Worm (Caenorhabditis elegans) whole organism, L3 larva: Measurements from ENCODE around the gene F16G10.3.

Experiments
- R02D3.7 ChIP-seq: fragments of 150-350 bp; optimal IDR thresholded peaks from 2 replicates; lab custom pipeline; 2014; ENCODE audit warnings: missing biosample characterization, missing genetic modification characterization
- ZK546.5 ChIP-seq: sonication (generic microtip); optimal IDR thresholded peaks from 2 replicates; lab custom pipeline; 2017; ENCODE audit warnings: missing biosample characterization, missing genetic modification characterization
- aly-2 ChIP-seq: fragments of 150-350 bp; optimal IDR thresholded peaks from 2 replicates; lab custom pipeline; 2014; ENCODE audit warnings: missing biosample characterization, missing genetic modification characterization
- ceh-16 ChIP-seq: sonication (generic microtip); optimal IDR thresholded peaks from 2 replicates; lab custom pipeline; 2017; ENCODE audit warnings: missing biosample characterization, missing genetic modification characterization
- ceh-28 ChIP-seq: fragments of 150-350 bp; optimal IDR thresholded peaks from 2 replicates; lab custom pipeline; 2014; ENCODE audit warnings: missing biosample characterization, missing genetic modification reagents, missing genetic modification characterization
- ceh-82 ChIP-seq: fragments of 150-350 bp; optimal IDR thresholded peaks from 2 replicates; lab custom pipeline; 2014; ENCODE audit warnings: missing biosample characterization, missing genetic modification characterization
- daf-12 ChIP-seq: fragments of 150-350 bp; optimal IDR thresholded peaks from 2 replicates; lab custom pipeline; 2014; ENCODE audit warnings: missing biosample characterization, missing genetic modification reagents, missing genetic modification characterization
- egl-27 ChIP-seq: sonication (generic microtip); optimal IDR thresholded peaks from 4 replicates; lab custom pipeline; 2017; ENCODE audit warnings: missing biosample characterization, missing genetic modification reagents, missing genetic modification characterization
- egl-5 ChIP-seq: fragments of 150-350 bp; optimal IDR thresholded peaks from 2 replicates; lab custom pipeline; 2017; ENCODE audit warnings: missing biosample characterization, missing genetic modification reagents, missing genetic modification characterization, inconsistent platforms
- elt-1 ChIP-seq: fragments of 150-350 bp; optimal IDR thresholded peaks from 2 replicates; lab custom pipeline; 2014; ENCODE audit warnings: missing biosample characterization, missing genetic modification characterization
- elt-2 ChIP-seq: sonication (generic microtip); optimal IDR thresholded peaks from 2 replicates; lab custom pipeline; 2016; ENCODE audit warnings: missing genetic modification reagents, mild to moderate bottlenecking, missing genetic modification characterization, missing compliant biosample characterization
- elt-3 ChIP-seq, 3 experiments: fragments of 150-350 bp in 1 of 3; sonication (generic microtip) in 2 of 3; optimal IDR thresholded peaks; 2 replicates in 2 of 3; 4 replicates in 1 of 3; lab custom pipeline; 2014 to 2017; ENCODE audit warnings: missing biosample characterization in 3 of 3, missing genetic modification characterization in 3 of 3
- fkh-2 ChIP-seq: fragments of 150-350 bp; optimal IDR thresholded peaks from 2 replicates; lab custom pipeline; 2014; ENCODE audit warnings: missing biosample characterization, missing genetic modification reagents, missing genetic modification characterization
- fos-1 ChIP-seq: fragments of 150-350 bp; optimal IDR thresholded peaks from 2 replicates; lab custom pipeline; 2014; ENCODE audit warnings: missing biosample characterization, missing genetic modification characterization
- jun-1 ChIP-seq: fragments of 150-350 bp; optimal IDR thresholded peaks from 2 replicates; lab custom pipeline; 2014; ENCODE audit warnings: missing biosample characterization, missing genetic modification reagents, missing genetic modification characterization
- lin-15B ChIP-seq: fragments of 150-350 bp; optimal IDR thresholded peaks from 2 replicates; lab custom pipeline; 2014; ENCODE audit warnings: missing biosample characterization, missing genetic modification characterization
- mdl-1 ChIP-seq: fragments of 150-350 bp; optimal IDR thresholded peaks from 2 replicates; lab custom pipeline; 2014; ENCODE audit warnings: missing biosample characterization, missing genetic modification characterization
- mml-1 ChIP-seq: fragments of 150-350 bp; sonication (generic microtip); optimal IDR thresholded peaks from 3 replicates; lab custom pipeline; 2014; ENCODE audit warnings: missing biosample characterization, missing genetic modification characterization
- nfya-1 ChIP-seq: sonication (generic microtip); optimal IDR thresholded peaks from 2 replicates; lab custom pipeline; 2017; ENCODE audit warnings: missing genetic modification characterization, mild to moderate bottlenecking, missing compliant biosample characterization, antibody characterized with exemption, moderate library complexity; ENCODE audit not compliant: insufficient read depth
- nhr-12 ChIP-seq: fragments of 150-350 bp; optimal IDR thresholded peaks from 2 replicates; lab custom pipeline; 2014; ENCODE audit warnings: missing biosample characterization, missing genetic modification characterization
- nhr-237 ChIP-seq: fragments of 150-350 bp; optimal IDR thresholded peaks from 2 replicates; lab custom pipeline; 2014; ENCODE audit warnings: missing biosample characterization, missing genetic modification characterization
- nhr-25 ChIP-seq: sonication (generic microtip); optimal IDR thresholded peaks from 2 replicates; lab custom pipeline; 2017; ENCODE audit warnings: missing biosample characterization, missing genetic modification characterization
- nhr-43 ChIP-seq: sonication (generic microtip); optimal IDR thresholded peaks from 2 replicates; lab custom pipeline; 2016; ENCODE audit warnings: mild to moderate bottlenecking, missing genetic modification characterization, missing compliant biosample characterization; ENCODE audit not compliant: poor library complexity, severe bottlenecking
- nhr-67 ChIP-seq: fragments of 150-350 bp; optimal IDR thresholded peaks from 2 replicates; lab custom pipeline; 2014; ENCODE audit warnings: missing biosample characterization, missing genetic modification characterization
- nhr-76 ChIP-seq: fragments of 150-350 bp; sonication (generic microtip); optimal IDR thresholded peaks from 5 replicates; lab custom pipeline; 2014; ENCODE audit warnings: missing biosample characterization, missing genetic modification characterization
- nhr-77 ChIP-seq: fragments of 150-350 bp; optimal IDR thresholded peaks from 2 replicates; lab custom pipeline; 2014; ENCODE audit warnings: missing biosample characterization, missing genetic modification characterization
- sea-2 ChIP-seq: fragments of 150-350 bp; sonication (generic microtip); optimal IDR thresholded peaks from 4 replicates; lab custom pipeline; 2014; ENCODE audit warnings: missing biosample characterization, missing genetic modification reagents, missing genetic modification characterization
- snpc-4 ChIP-seq: fragments of 150-350 bp; optimal IDR thresholded peaks from 2 replicates; lab custom pipeline; 2014; ENCODE audit warnings: missing biosample characterization, missing genetic modification characterization
- tbx-2 ChIP-seq: sonication (generic microtip); optimal IDR thresholded peaks from 2 replicates; lab custom pipeline; 2016; ENCODE audit warnings: mild to moderate bottlenecking, missing genetic modification characterization, missing compliant biosample characterization
- unc-39 ChIP-seq: sonication (generic microtip); optimal IDR thresholded peaks from 4 replicates; lab custom pipeline; 2017; ENCODE audit warnings: missing biosample characterization, missing genetic modification characterization
- zag-1 ChIP-seq: fragments of 150-350 bp; optimal IDR thresholded peaks from 2 replicates; lab custom pipeline; 2014; ENCODE audit warnings: missing biosample characterization, missing genetic modification characterization
- ztf-11 ChIP-seq: fragments of 150-350 bp; optimal IDR thresholded peaks from 2 replicates; lab custom pipeline; 2014; ENCODE audit warnings: missing biosample characterization, missing genetic modification characterization

Gene F16G10.3

DNA sequence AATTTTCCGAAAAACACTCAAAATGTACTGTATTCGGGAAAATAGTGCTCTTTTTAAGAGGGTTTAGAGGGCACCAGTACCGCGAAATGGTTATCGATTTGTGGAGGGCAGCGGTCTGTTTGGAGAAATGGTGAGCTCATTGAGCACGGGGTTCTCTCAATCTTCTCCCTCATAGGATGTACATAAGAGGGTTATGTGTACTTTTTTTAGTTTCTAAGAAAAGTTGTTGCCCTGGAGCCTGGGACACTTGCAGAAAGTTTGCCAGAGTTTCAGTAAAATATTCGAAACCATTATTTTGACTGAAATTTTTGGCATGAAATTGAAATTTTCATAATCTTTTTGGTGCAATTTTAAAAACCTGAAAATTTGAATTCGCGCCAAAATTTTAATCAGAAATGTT, 19.6 kb upstream of the F16G10.3 start, which contains the start of gene F43C11.10:
Gene F43C11.10, minus strand, starts transcription at position 101 of the 400 bp plus-strand sequence.
- TF ChIP-seq ceh-16 (tag; lab: Kevin White, UChicago) (no peak), nhr-43 (no peak), ceh-28 (no peak), aly-2 (tag; lab: Kevin White, UChicago) (no peak), snpc-4 (no peak), sea-2 (no peak), ZK546.5 (tag; lab: Kevin White, UChicago) (no peak), nhr-76 (tag; lab: Kevin White, UChicago) (no peak), daf-12 (tag; lab: Kevin White, UChicago) (no peak), nhr-77 (tag; lab: Kevin White, UChicago) (no peak), lin-15B (tag; lab: Kevin White, UChicago) (no peak), egl-5 (tag; lab: Kevin White, UChicago) (no peak), elt-1 (tag; lab: Kevin White, UChicago) (no peak)

DNA sequence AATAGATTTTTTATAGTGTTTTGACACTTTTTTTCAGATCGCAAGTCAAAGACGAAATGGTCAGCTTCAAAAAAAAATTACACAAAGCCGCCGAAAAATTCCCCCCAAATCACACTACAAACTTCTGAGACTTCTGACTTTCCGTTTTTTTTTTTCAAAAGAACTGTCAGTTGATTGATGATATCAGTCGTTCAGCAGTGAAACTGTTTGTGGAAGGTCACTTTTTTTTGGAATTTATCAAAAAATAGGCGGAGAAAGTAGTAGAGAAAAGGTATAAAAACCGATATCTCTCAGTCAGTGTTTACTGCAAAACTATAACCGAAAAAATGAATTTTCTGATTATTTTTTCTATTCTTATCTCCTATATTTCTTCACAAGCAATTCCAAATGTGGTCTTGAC, 19.2 kb upstream of the F16G10.3 start, which contains the start of gene F43C11.3:
Gene F43C11.3, plus strand, starts transcription at position 301 of the 400 bp plus-strand sequence.
- no peak for TF ChIP-seq nhr-25 (tag; lab: Kevin White, UChicago)
- no peak for TF ChIP-seq sea-2
- TF ChIP-seq nhr-12 (tag; lab: Kevin White, UChicago): no peak
- TF ChIP-seq egl-27 (tag; lab: Kevin White, UChicago): no peak
- no peak for TF ChIP-seq R02D3.7 (tag; lab: Kevin White, UChicago)
- TF ChIP-seq mdl-1 (tag; lab: Kevin White, UChicago): no peak
- TF ChIP-seq unc-39: no peak
- no peak for TF ChIP-seq lin-15B (tag; lab: Kevin White, UChicago)
- no peak for TF ChIP-seq zag-1 (tag; lab: Kevin White, UChicago)
- no peak for TF ChIP-seq daf-12 (tag; lab: Kevin White, UChicago)
- no peak for TF ChIP-seq elt-2 (tag; lab: Kevin White, UChicago)

DNA sequence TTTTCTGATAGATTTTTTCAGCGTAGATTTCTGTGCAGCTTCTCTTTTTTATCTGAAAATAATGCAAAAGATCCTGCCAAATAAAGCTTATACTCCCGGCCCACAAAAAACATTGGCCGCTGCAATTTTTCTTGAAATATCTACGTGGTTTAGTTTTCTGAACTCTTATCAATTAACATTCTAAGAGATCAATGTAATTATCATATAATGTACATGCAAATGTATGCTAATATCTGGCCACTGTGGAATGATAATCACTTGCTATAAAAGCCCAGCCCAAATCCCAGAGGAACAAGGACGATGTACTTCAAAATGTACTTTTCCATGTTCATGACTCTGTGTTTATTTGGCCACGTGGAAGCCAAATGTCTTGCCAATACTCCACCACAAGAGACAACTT, 17.7 kb upstream of the F16G10.3 start, which contains the start of gene F43C11.2:
Gene F43C11.2, plus strand, starts transcription at position 301 of the 400 bp plus-strand sequence.
- TF ChIP-seq nhr-67 (tag; lab: Kevin White, UChicago) (no peak), ztf-11 (tag; lab: Kevin White, UChicago) (no peak), nhr-237 (no peak), nhr-25 (tag; lab: Kevin White, UChicago) (no peak), tbx-2 (tag; lab: Kevin White, UChicago) (no peak), fkh-2 (no peak), egl-27 (tag; lab: Kevin White, UChicago) (no peak)

DNA sequence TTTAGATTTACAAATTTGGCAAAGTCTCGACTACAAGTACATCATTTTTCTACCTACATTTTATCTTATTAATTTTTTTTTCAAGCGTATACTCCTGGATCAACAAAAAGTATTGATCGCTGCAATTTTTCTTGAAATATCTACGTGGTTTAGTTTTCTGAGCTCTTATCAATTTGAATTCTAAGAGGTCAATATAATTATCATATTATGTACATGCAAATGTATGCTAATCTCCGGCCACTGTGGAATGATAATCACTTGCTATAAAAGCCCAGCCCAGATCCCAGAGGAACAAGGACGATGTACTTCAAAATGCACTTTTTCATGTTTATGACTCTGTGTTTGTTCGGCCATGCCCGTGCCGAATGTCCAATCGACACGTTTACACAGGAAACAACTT, 15.4 kb upstream of the F16G10.3 start, which contains the start of gene F43C11.1:
Gene F43C11.1, plus strand, starts transcription at position 301 of the 400 bp plus-strand sequence.
- TF ChIP-seq egl-5 (tag; lab: Kevin White, UChicago) (no peak), mml-1 (tag; lab: Kevin White, UChicago) (no peak), nhr-237 (no peak), aly-2 (tag; lab: Kevin White, UChicago) (no peak), nhr-12 (tag; lab: Kevin White, UChicago) (no peak)

DNA sequence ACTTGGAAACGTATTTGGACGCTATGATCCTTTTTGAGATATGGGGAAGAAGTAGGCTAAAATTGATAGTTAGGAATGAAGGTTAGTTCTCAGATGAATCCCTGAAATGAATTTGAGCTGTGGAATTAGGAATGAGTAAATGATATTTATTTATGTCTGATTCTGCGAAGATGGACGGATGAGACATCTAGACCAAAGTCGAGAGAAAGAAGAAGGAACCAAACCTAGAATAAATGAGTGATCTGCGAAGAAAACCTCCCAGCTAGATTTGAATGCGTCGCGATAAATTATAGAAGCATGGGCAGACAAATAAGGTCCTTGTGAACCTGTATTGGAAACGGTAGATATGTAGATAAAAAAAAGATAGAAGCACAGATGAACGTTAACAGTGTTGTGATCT, 12.2 kb upstream of the F16G10.3 start, which contains the start of gene F43C11.16:
Gene F43C11.16, minus strand, starts transcription at position 101 of the 400 bp plus-strand sequence.
- no peak for TF ChIP-seq unc-39
- TF ChIP-seq ceh-16 (tag; lab: Kevin White, UChicago): no peak
- TF ChIP-seq mdl-1 (tag; lab: Kevin White, UChicago): no peak
- no peak for TF ChIP-seq R02D3.7 (tag; lab: Kevin White, UChicago)
- no peak for TF ChIP-seq nfya-1
- no peak for TF ChIP-seq ceh-82 (tag; lab: Kevin White, UChicago)
- TF ChIP-seq egl-27 (tag; lab: Kevin White, UChicago): no peak
- no peak for TF ChIP-seq ceh-28
- TF ChIP-seq jun-1: no peak
- TF ChIP-seq lin-15B (tag; lab: Kevin White, UChicago): no peak
- no peak for TF ChIP-seq aly-2 (tag; lab: Kevin White, UChicago)
- no peak for TF ChIP-seq elt-3 (tag; optimal IDR thresholded peaks at IDR 0.05; lab: Kevin White, UChicago)
- no peak for TF ChIP-seq fos-1 (tag; lab: Kevin White, UChicago)
